Worm (Caenorhabditis elegans) whole organism, mixed stage, embryonic: ENCODE measurements around the gene W06H8.6.

Experiments used
- bed-3 ChIP-seq: fragments of 200-800 bp; sonication (Bioruptor generic); optimal IDR thresholded peaks from 3 replicates; lab custom pipeline; 2018; ENCODE audit warnings: mild to moderate bottlenecking, missing genetic modification characterization, moderate library complexity, missing compliant biosample characterization
- blmp-1 ChIP-seq: fragments of 150-350 bp; optimal IDR thresholded peaks from 2 replicates; lab custom pipeline; 2014; ENCODE audit warnings: missing biosample characterization, missing genetic modification characterization
- ceh-39 ChIP-seq: fragments of 150-350 bp; optimal IDR thresholded peaks from 2 replicates; lab custom pipeline; 2014; ENCODE audit warnings: missing biosample characterization, missing genetic modification characterization
- ceh-43 ChIP-seq: fragments of 200-800 bp; sonication (Bioruptor generic); optimal IDR thresholded peaks from 2 replicates; lab custom pipeline; 2018; ENCODE audit warnings: mild to moderate bottlenecking, missing genetic modification characterization, moderate library complexity, missing compliant biosample characterization
- ceh-83 ChIP-seq: fragments of 200-800 bp; sonication (Bioruptor generic); optimal IDR thresholded peaks from 2 replicates; lab custom pipeline; 2018; ENCODE audit warnings: mild to moderate bottlenecking, missing genetic modification characterization, missing compliant biosample characterization
- ces-1 ChIP-seq: fragments of 150-350 bp; optimal IDR thresholded peaks from 2 replicates; lab custom pipeline; 2014; ENCODE audit warnings: missing biosample characterization, missing genetic modification reagents, missing genetic modification characterization
- cnd-1 ChIP-seq: fragments of 200-800 bp; sonication (Bioruptor generic); optimal IDR thresholded peaks from 2 replicates; lab custom pipeline; 2018; ENCODE audit warnings: mild to moderate bottlenecking, missing genetic modification characterization, missing compliant biosample characterization
- elt-1 ChIP-seq: sonication (generic microtip); optimal IDR thresholded peaks from 2 replicates; lab custom pipeline; 2017; ENCODE audit warnings: missing genetic modification characterization, mild to moderate bottlenecking, missing compliant biosample characterization, antibody characterized with exemption, moderate library complexity, borderline replicate concordance; ENCODE audit not compliant: insufficient read depth
- elt-3 ChIP-seq: fragments of 150-350 bp; optimal IDR thresholded peaks from 2 replicates; lab custom pipeline; 2014; ENCODE audit warnings: missing biosample characterization, missing genetic modification characterization
- flh-1 ChIP-seq: fragments of 200-800 bp; sonication (Bioruptor generic); optimal IDR thresholded peaks from 2 replicates; lab custom pipeline; 2018; ENCODE audit warnings: mild to moderate bottlenecking, missing genetic modification characterization, moderate library complexity, missing compliant biosample characterization
- ham-2 ChIP-seq: fragments of 200-800 bp; sonication (Bioruptor generic); optimal IDR thresholded peaks from 2 replicates; lab custom pipeline; 2018; ENCODE audit warnings: mild to moderate bottlenecking, missing genetic modification characterization, missing compliant biosample characterization
- hlh-1 ChIP-seq: fragments of 150-350 bp; optimal IDR thresholded peaks from 2 replicates; lab custom pipeline; 2014; ENCODE audit warnings: missing biosample characterization, missing genetic modification reagents, missing genetic modification characterization
- lin-13 ChIP-seq: fragments of 150-350 bp; optimal IDR thresholded peaks from 2 replicates; lab custom pipeline; 2014; ENCODE audit warnings: missing biosample characterization, missing genetic modification characterization
- lin-32 ChIP-seq: fragments of 200-800 bp; sonication (Bioruptor generic); optimal IDR thresholded peaks from 2 replicates; lab custom pipeline; 2018; ENCODE audit warnings: mild to moderate bottlenecking, missing genetic modification characterization, missing compliant biosample characterization
- lsy-2 ChIP-seq: fragments of 150-350 bp; optimal IDR thresholded peaks from 2 replicates; lab custom pipeline; 2014; ENCODE audit warnings: missing biosample characterization, missing genetic modification characterization
- mab-5 ChIP-seq: fragments of 150-350 bp; optimal IDR thresholded peaks from 2 replicates; lab custom pipeline; 2014; ENCODE audit warnings: missing biosample characterization, missing genetic modification characterization
- mep-1 ChIP-seq: fragments of 150-350 bp; optimal IDR thresholded peaks from 2 replicates; lab custom pipeline; 2017; ENCODE audit warnings: missing biosample characterization, missing genetic modification reagents, missing genetic modification characterization, inconsistent platforms
- mls-2 ChIP-seq: sonication (generic microtip); optimal IDR thresholded peaks from 2 replicates; lab custom pipeline; 2016; ENCODE audit warnings: mild to moderate bottlenecking, missing genetic modification characterization, moderate library complexity, missing compliant biosample characterization
- nhr-12 ChIP-seq: fragments of 150-350 bp; optimal IDR thresholded peaks from 2 replicates; lab custom pipeline; 2014; ENCODE audit warnings: missing biosample characterization, missing genetic modification characterization
- nhr-2 ChIP-seq: fragments of 150-350 bp; optimal IDR thresholded peaks from 2 replicates; lab custom pipeline; 2014; ENCODE audit warnings: missing biosample characterization, missing genetic modification characterization
- nhr-237 ChIP-seq: fragments of 150-350 bp; optimal IDR thresholded peaks from 2 replicates; lab custom pipeline; 2014; ENCODE audit warnings: missing biosample characterization, missing genetic modification characterization
- nhr-28 ChIP-seq: fragments of 150-350 bp; optimal IDR thresholded peaks from 2 replicates; lab custom pipeline; 2014; ENCODE audit warnings: missing biosample characterization, missing genetic modification characterization
- nhr-76 ChIP-seq: sonication (generic microtip); optimal IDR thresholded peaks from 2 replicates; lab custom pipeline; 2017; ENCODE audit warnings: missing biosample characterization, missing genetic modification characterization
- pha-4 ChIP-seq: fragments of 150-350 bp; optimal IDR thresholded peaks from 2 replicates; lab custom pipeline; 2018; ENCODE audit warnings: missing biosample characterization, missing genetic modification reagents, missing genetic modification characterization
- sem-2 ChIP-seq: fragments of 200-800 bp; sonication (Bioruptor generic); optimal IDR thresholded peaks from 2 replicates; lab custom pipeline; 2018; ENCODE audit warnings: mild to moderate bottlenecking, missing genetic modification characterization, missing compliant biosample characterization
- snpc-4 ChIP-seq: fragments of 150-350 bp; optimal IDR thresholded peaks from 2 replicates; lab custom pipeline; 2014; ENCODE audit warnings: missing biosample characterization, missing genetic modification characterization
- sptf-1 ChIP-seq: sonication (generic microtip); optimal IDR thresholded peaks from 2 replicates; lab custom pipeline; 2017; ENCODE audit warnings: mild to moderate bottlenecking, missing genetic modification characterization, moderate library complexity, missing compliant biosample characterization
- tbx-8 ChIP-seq: fragments of 200-800 bp; sonication (Bioruptor generic); optimal IDR thresholded peaks from 2 replicates; lab custom pipeline; 2018; ENCODE audit warnings: mild to moderate bottlenecking, missing genetic modification characterization, moderate library complexity, missing compliant biosample characterization
- unc-120 ChIP-seq: sonication (generic microtip); optimal IDR thresholded peaks from 2 replicates; lab custom pipeline; 2017; ENCODE audit warnings: missing genetic modification characterization, missing compliant biosample characterization; ENCODE audit not compliant: poor library complexity, severe bottlenecking
- unc-39 ChIP-seq: fragments of 150-350 bp; optimal IDR thresholded peaks from 2 replicates; lab custom pipeline; 2014; ENCODE audit warnings: missing biosample characterization, missing genetic modification characterization
- unc-62 ChIP-seq: fragments of 150-350 bp; optimal IDR thresholded peaks from 2 replicates; lab custom pipeline; 2014; ENCODE audit warnings: missing biosample characterization, missing genetic modification reagents, missing genetic modification characterization
- zip-8 ChIP-seq: fragments of 150-350 bp; optimal IDR thresholded peaks from 2 replicates; lab custom pipeline; 2014; ENCODE audit warnings: missing biosample characterization, missing genetic modification characterization
- ztf-11 ChIP-seq: fragments of 150-350 bp; optimal IDR thresholded peaks from 2 replicates; lab custom pipeline; 2014; ENCODE audit warnings: missing biosample characterization, missing genetic modification characterization

W06H8.6 gene

DNA sequence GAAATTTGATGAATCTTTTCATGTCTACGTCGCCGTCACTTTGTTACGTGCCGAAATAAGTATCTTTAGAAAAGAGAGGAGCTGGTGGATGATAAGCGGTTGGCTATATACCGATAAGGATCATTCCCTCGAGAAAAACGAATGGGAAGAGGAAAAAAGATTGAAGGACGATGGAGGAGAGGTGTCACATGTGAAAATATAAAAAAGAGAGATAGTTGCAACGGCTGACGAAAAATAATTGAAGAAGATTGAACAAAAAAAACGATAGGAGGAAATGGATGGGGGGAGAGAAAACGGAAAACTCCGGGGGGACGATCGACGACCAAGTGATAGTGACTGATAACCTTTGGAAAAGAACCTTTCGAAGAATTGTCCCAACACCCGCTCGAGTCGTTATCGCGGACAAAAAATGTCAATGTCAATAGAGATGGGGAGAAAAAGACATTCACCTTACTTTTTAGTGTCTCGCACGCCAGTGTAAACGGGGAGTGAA is 2.7 kb upstream of the W06H8.6 start:
- peak; percentile 2 for TF ChIP-seq lsy-2
- no peak for TF ChIP-seq blmp-1 (tag; lab: Kevin White, UChicago)
- peak; percentile 72 for TF ChIP-seq ham-2
- peak; percentile 11 for TF ChIP-seq elt-1 (tag; lab: Kevin White, UChicago)
- TF ChIP-seq elt-3 (tag; lab: Kevin White, UChicago) = peak; percentile 57
- peak; percentile 13 for TF ChIP-seq unc-120 (tag; lab: Kevin White, UChicago)
- TF ChIP-seq ceh-43 (GFP tag; lab: Kevin White, UChicago) = no peak

DNA sequence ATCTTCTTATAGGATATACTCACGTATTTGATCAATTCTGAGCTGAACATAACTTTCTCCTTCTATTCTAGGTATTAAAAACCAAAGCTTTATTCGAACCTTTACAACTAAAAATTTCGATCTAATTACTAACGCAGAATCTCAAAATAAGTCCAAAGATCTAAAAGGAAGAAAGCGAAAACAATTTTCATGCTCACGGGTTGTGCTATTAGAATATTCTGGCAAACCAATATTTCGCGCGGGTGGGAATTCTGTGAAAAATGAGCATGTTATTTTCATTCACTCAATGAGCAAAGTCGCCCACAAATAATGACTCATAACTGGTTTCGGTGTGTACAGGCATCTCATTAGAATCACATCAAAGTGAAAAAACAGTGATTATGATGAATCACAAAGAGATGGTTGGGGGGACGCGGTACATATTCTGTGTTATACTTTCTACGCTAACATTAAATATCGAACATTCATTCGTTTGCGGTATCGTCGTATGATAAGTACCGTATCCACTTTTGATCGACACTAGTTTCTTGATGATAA is 2.2 kb upstream of the W06H8.6 start:
- no peak for TF ChIP-seq elt-3 (tag; lab: Kevin White, UChicago)
- no peak for TF ChIP-seq tbx-8 (GFP tag; lab: Kevin White, UChicago)
- TF ChIP-seq nhr-2 = no peak
- no peak for TF ChIP-seq elt-1 (tag; lab: Kevin White, UChicago)
- no peak for TF ChIP-seq unc-62 (GFP tag; lab: Kevin White, UChicago)
- TF ChIP-seq nhr-76 = no peak
- no peak for TF ChIP-seq ham-2
- no peak for TF ChIP-seq hlh-1 (tag; lab: Kevin White, UChicago)
- no peak for TF ChIP-seq nhr-237 (tag; lab: Kevin White, UChicago)
- TF ChIP-seq lin-32 (GFP tag; lab: Kevin White, UChicago) = no peak
- TF ChIP-seq blmp-1 (tag; lab: Kevin White, UChicago) = no peak
- TF ChIP-seq unc-120 (tag; lab: Kevin White, UChicago) = no peak
- TF ChIP-seq ceh-83 (GFP tag; lab: Kevin White, UChicago) = no peak
- TF ChIP-seq ceh-43 (GFP tag; lab: Kevin White, UChicago) = no peak

DNA sequence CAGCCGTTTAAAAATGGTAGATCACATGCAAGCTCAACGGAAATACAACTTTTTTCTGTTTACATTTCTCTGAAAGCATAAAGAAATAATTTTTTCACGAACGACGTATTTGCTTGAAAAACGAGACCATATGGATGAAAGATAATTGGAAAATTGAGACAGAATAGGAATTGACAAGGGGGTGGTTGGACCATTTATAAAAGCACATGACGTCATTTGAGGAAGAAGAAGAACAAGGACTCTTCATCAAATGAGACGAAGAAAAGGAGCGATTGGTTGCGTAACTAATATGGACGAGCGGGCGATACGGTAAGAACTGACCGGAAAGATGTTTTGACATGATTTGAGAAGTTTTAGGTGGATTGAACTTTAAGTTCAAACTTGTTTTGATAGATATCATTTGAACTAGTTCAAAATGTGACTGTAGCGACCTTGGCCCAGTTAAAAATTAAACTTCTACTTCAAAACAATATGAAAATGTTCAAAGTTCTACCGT is 1.6 kb upstream of the W06H8.6 start:
- TF ChIP-seq flh-1 (GFP tag; lab: Kevin White, UChicago) (no peak), pha-4 (no peak), ham-2 (no peak), unc-39 (tag; lab: Kevin White, UChicago) (peak; percentile 84), lsy-2 (peak; percentile 9), sem-2 (GFP tag; lab: Kevin White, UChicago) (no peak), ceh-83 (GFP tag; lab: Kevin White, UChicago) (peak; percentile 41), sptf-1 (tag; lab: Kevin White, UChicago) (no peak), unc-62 (GFP tag; lab: Kevin White, UChicago) (peak; percentile 49), nhr-12 (tag; lab: Kevin White, UChicago) (no peak), ces-1 (GFP tag; lab: Kevin White, UChicago) (peak; percentile 56), cnd-1 (no peak), hlh-1 (tag; lab: Kevin White, UChicago) (no peak), bed-3 (GFP tag; lab: Kevin White, UChicago) (no peak), unc-120 (tag; lab: Kevin White, UChicago) (no peak), lin-13 (tag; lab: Kevin White, UChicago) (peak; percentile 10), nhr-76 (no peak), zip-8 (tag; lab: Kevin White, UChicago) (peak; percentile 85), ztf-11 (tag; lab: Kevin White, UChicago) (peak; percentile 21), elt-3 (tag; lab: Kevin White, UChicago) (no peak), nhr-28 (no peak), snpc-4 (no peak), mab-5 (tag; lab: Kevin White, UChicago) (no peak), ceh-43 (GFP tag; lab: Kevin White, UChicago) (no peak), tbx-8 (GFP tag; lab: Kevin White, UChicago) (no peak), ceh-39 (tag; lab: Kevin White, UChicago) (no peak), elt-1 (tag; lab: Kevin White, UChicago) (peak; percentile 43), mls-2 (no peak), mep-1 (tag; lab: Kevin White, UChicago) (no peak)
